Fruit fly (Drosophila melanogaster) whole organism, prepupa: ENCODE results near the gene CG12523.

Source experiments
- CG11294 ChIP-seq: fragments of 200-800 bp; sonication (Bioruptor generic); IDR thresholded peaks from 2 replicates; pipeline ENCODE4 v1.3.6; 2022; ENCODE audit warnings: missing biosample characterization, missing genetic modification characterization
- CG11762 ChIP-seq: fragments of 200-800 bp; sonication (Bioruptor generic); optimal IDR thresholded peaks from 3 replicates; lab custom pipeline; 2016; ENCODE audit warnings: missing biosample characterization, missing genetic modification characterization; ENCODE audit not compliant: insufficient read depth
- CG15336 ChIP-seq: fragments of 200-800 bp; sonication (Bioruptor generic); IDR thresholded peaks from 2 replicates; pipeline ENCODE4 v1.3.6; 2022; ENCODE audit warnings: missing biosample characterization, missing genetic modification characterization
- CG32006 ChIP-seq: fragments of 200-800 bp; sonication (Bioruptor generic); optimal IDR thresholded peaks from 3 replicates; lab custom pipeline; 2017; ENCODE audit warnings: missing biosample characterization, mild to moderate bottlenecking, missing genetic modification characterization
- CG34406 ChIP-seq: fragments of 200-800 bp; sonication (Bioruptor generic); optimal IDR thresholded peaks from 3 replicates; lab custom pipeline; 2016; ENCODE audit warnings: missing biosample characterization, missing genetic modification characterization
- CG3919 ChIP-seq: fragments of 200-800 bp; sonication (Bioruptor generic); optimal IDR thresholded peaks from 3 replicates; lab custom pipeline; 2016; ENCODE audit warnings: missing biosample characterization, missing genetic modification characterization
- CG4318 ChIP-seq: fragments of 200-800 bp; sonication (Bioruptor generic); optimal IDR thresholded peaks from 3 replicates; lab custom pipeline; 2017; ENCODE audit warnings: missing biosample characterization, mild to moderate bottlenecking, missing genetic modification characterization
- CG6163 ChIP-seq: fragments of 200-800 bp; sonication (Bioruptor generic); IDR thresholded peaks from 3 replicates; pipeline ENCODE4 v1.3.6; 2022; ENCODE audit warnings: missing biosample characterization, missing genetic modification characterization
- CG6854 ChIP-seq: fragments of 200-800 bp; sonication (Bioruptor generic); optimal IDR thresholded peaks from 2 replicates; lab custom pipeline; 2017; ENCODE audit warnings: missing biosample characterization, mild to moderate bottlenecking, missing genetic modification characterization
- CG8632 ChIP-seq: fragments of 200-800 bp; sonication (Bioruptor generic); optimal IDR thresholded peaks from 3 replicates; lab custom pipeline; 2016; ENCODE audit warnings: missing biosample characterization, missing genetic modification characterization
- CG9139 ChIP-seq: fragments of 200-800 bp; sonication (Bioruptor generic); optimal IDR thresholded peaks from 3 replicates; lab custom pipeline; 2017; ENCODE audit warnings: missing biosample characterization, mild to moderate bottlenecking, missing genetic modification characterization
- Eip75B ChIP-seq: fragments of 200-800 bp; sonication (Bioruptor generic); optimal IDR thresholded peaks from 3 replicates; lab custom pipeline; 2016; ENCODE audit warnings: missing biosample characterization, missing genetic modification characterization
- Eip78C ChIP-seq: fragments of 200-800 bp; sonication (Bioruptor generic); peaks from one replicate; lab custom pipeline; 2016; ENCODE audit warnings: missing biosample characterization, missing genetic modification characterization
- Eip93F ChIP-seq: fragments of 200-800 bp; sonication (Bioruptor generic); optimal IDR thresholded peaks from 2 replicates; lab custom pipeline; 2016; ENCODE audit warnings: missing biosample characterization, mild to moderate bottlenecking, missing genetic modification characterization
- Hr39 ChIP-seq: fragments of 200-800 bp; sonication (Bioruptor generic); optimal IDR thresholded peaks from 2 replicates; lab custom pipeline; 2016; ENCODE audit warnings: missing biosample characterization, missing genetic modification characterization
- Met ChIP-seq: fragments of 200-800 bp; sonication (Bioruptor generic); optimal IDR thresholded peaks from 3 replicates; lab custom pipeline; 2016; ENCODE audit warnings: missing biosample characterization, missing genetic modification characterization
- OdsH ChIP-seq: fragments of 200-800 bp; sonication (Bioruptor generic); optimal IDR thresholded peaks from 3 replicates; lab custom pipeline; 2016; ENCODE audit warnings: missing biosample characterization, missing genetic modification characterization
- Smox ChIP-seq: fragments of 200-800 bp; sonication (Bioruptor generic); optimal IDR thresholded peaks from 3 replicates; lab custom pipeline; 2016; ENCODE audit warnings: missing biosample characterization, missing genetic modification characterization
- Sox14 ChIP-seq: fragments of 200-800 bp; sonication (Bioruptor generic); optimal IDR thresholded peaks from 3 replicates; lab custom pipeline; 2016; ENCODE audit warnings: missing biosample characterization, missing genetic modification characterization
- Sox15 ChIP-seq: fragments of 200-800 bp; sonication (Bioruptor generic); optimal IDR thresholded peaks from 3 replicates; lab custom pipeline; 2016; ENCODE audit warnings: missing biosample characterization, missing genetic modification characterization
- achi ChIP-seq: fragments of 200-800 bp; sonication (Bioruptor generic); optimal IDR thresholded peaks from 3 replicates; lab custom pipeline; 2016; ENCODE audit warnings: missing biosample characterization, missing genetic modification characterization
- cyc ChIP-seq: fragments of 200-800 bp; sonication (Bioruptor generic); optimal IDR thresholded peaks from 3 replicates; lab custom pipeline; 2016; ENCODE audit warnings: missing biosample characterization, missing genetic modification characterization
- dsx ChIP-seq: fragments of 200-800 bp; optimal IDR thresholded peaks from 3 replicates; lab custom pipeline; 2019; ENCODE audit warnings: missing biosample characterization, mild to moderate bottlenecking, missing genetic modification characterization, moderate library complexity; ENCODE audit not compliant: poor library complexity, severe bottlenecking
- esn ChIP-seq: fragments of 200-800 bp; sonication (Bioruptor generic); optimal IDR thresholded peaks from 2 replicates; lab custom pipeline; 2016; ENCODE audit warnings: missing biosample characterization, mild to moderate bottlenecking, missing genetic modification characterization, moderate library complexity
- fd85E ChIP-seq: fragments of 200-800 bp; sonication (Bioruptor generic); optimal IDR thresholded peaks from 3 replicates; lab custom pipeline; 2016; ENCODE audit warnings: missing biosample characterization, missing genetic modification characterization
- fkh ChIP-seq: fragments of 200-800 bp; sonication (Bioruptor generic); optimal IDR thresholded peaks from 3 replicates; lab custom pipeline; 2017; ENCODE audit warnings: missing biosample characterization, mild to moderate bottlenecking, missing genetic modification characterization, moderate library complexity
- pdm3 ChIP-seq: fragments of 200-800 bp; sonication (Bioruptor generic); optimal IDR thresholded peaks from 3 replicates; lab custom pipeline; 2016; ENCODE audit warnings: missing biosample characterization, missing genetic modification characterization
- ss ChIP-seq, 2 experiments: fragments of 200-800 bp; sonication (Bioruptor generic); optimal IDR thresholded peaks; 2 replicates in 1 of 2; 3 replicates in 1 of 2; lab custom pipeline; 2017 to 2018; ENCODE audit warnings: mild to moderate bottlenecking in 2 of 2, missing biosample characterization in 2 of 2, missing genetic modification characterization in 2 of 2, moderate library complexity in 1 of 2
- svp ChIP-seq: fragments of 200-800 bp; sonication (Bioruptor generic); peaks from one replicate; lab custom pipeline; 2016; ENCODE audit warnings: missing biosample characterization, missing genetic modification characterization
- topi ChIP-seq: fragments of 200-800 bp; sonication (Bioruptor generic); optimal IDR thresholded peaks from 3 replicates; lab custom pipeline; 2016; ENCODE audit warnings: missing biosample characterization, missing genetic modification characterization
- vri ChIP-seq: fragments of 200-800 bp; sonication (Bioruptor generic); optimal IDR thresholded peaks from 3 replicates; lab custom pipeline; 2016; ENCODE audit warnings: missing biosample characterization, mild to moderate bottlenecking, missing genetic modification characterization

Gene CG12523

dm6 chr3L:10767181-10768095 lies 33.6 kb upstream of the CG12523 start (continued):
- TF ChIP-seq CG11294 (no peak), dsx (GFP tag; lab: Kevin White, UChicago) (peak; percentile 44), cyc (GFP tag; lab: Kevin White, UChicago) (no peak), Eip75B (GFP tag; lab: Kevin White, UChicago) (no peak), topi (GFP tag; lab: Kevin White, UChicago) (no peak), Smox (GFP tag; lab: Kevin White, UChicago) (no peak), fd85E (no peak), CG15336 (GFP tag; lab: Robert Waterston, UW) (peak; percentile 83), Sox14 (GFP tag; lab: Kevin White, UChicago) (no peak), ss (GFP tag; optimal IDR thresholded peaks at IDR 0.05; lab: Kevin White, UChicago) (peak; percentile 1 to 22)

DNA sequence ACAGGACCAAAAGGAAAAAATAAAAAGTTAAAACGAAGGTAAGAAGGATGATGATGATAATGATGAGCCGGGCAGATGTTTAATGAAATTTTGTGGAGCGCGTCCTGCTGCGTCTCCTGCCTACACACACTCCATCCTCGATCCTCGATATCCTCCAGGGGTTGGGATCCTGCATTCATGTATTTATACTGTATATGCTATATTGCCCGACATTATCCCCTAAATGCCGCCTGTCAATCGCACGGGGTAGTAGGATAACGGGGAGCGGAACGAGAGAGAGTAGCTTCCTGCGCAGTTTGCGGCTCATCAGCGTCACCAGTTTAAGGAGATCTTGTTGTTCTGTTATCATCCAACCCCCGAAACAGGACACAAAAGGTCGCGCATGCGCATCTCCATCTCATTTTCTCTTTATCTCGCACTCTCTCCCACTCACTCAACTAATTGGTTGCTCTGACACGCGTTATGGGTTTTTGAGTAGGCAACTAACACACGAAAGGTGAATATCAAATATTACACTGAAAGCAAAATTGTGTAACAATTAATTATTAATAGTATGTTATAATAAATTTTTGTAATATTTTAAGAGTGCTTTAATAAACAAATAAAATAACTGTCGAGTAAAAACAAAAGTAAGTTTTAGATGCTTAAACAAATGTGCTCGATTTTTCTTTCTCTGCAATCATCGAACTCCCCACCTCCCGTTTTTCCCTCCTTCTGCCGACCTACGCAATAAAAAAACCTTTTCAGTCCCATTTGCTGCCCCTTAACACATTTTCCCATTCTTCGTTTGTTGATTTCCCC lies 31.6 kb upstream of the CG12523 start:
- peak; percentile 58 for TF ChIP-seq Eip78C (GFP tag; lab: Kevin White, UChicago)
- peak; percentile 27; the same call in 1 of the 2 replicates for TF ChIP-seq CG15336 (GFP tag; lab: Robert Waterston, UW)
- TF ChIP-seq fd85E, result no peak
- peak; percentile 16 for TF ChIP-seq CG8632
- TF ChIP-seq CG11762 (GFP tag; lab: Kevin White, UChicago), result no peak
- peak; percentile 51 for TF ChIP-seq svp (GFP tag; lab: Kevin White, UChicago)
- peak; percentile 10 for TF ChIP-seq achi (GFP tag; lab: Kevin White, UChicago)
- peak; percentile 19 for TF ChIP-seq fkh
- peak; percentile 10 for TF ChIP-seq Met (GFP tag; lab: Kevin White, UChicago)
- peak; percentile 2 for TF ChIP-seq esn (GFP tag; lab: Kevin White, UChicago)
- peak; percentile 12 for TF ChIP-seq CG32006 (GFP tag; lab: Kevin White, UChicago)
- no peak for TF ChIP-seq Sox14 (GFP tag; lab: Kevin White, UChicago)
- TF ChIP-seq CG3919 (GFP tag; lab: Kevin White, UChicago), result peak; percentile 9
- peak; percentile 51; the same call in 1 of the 3 replicates for TF ChIP-seq CG6163 (GFP tag; lab: Robert Waterston, UW)
- no peak for TF ChIP-seq Eip93F (GFP tag; lab: Kevin White, UChicago)
- TF ChIP-seq CG34406 (GFP tag; lab: Kevin White, UChicago), result no peak
- no peak for TF ChIP-seq Hr39 (GFP tag; lab: Kevin White, UChicago)
- TF ChIP-seq OdsH (GFP tag; lab: Kevin White, UChicago), result peak; percentile 28
- no peak for TF ChIP-seq pdm3 (GFP tag; lab: Kevin White, UChicago)
- TF ChIP-seq Sox15 (GFP tag; lab: Kevin White, UChicago), result no peak
- TF ChIP-seq CG9139 (GFP tag; lab: Kevin White, UChicago), result no peak
- TF ChIP-seq CG4318, result no peak

- TF ChIP-seq CG6854 (GFP tag; lab: Kevin White, UChicago) (peak; percentile 35), vri (GFP tag; lab: Kevin White, UChicago) (no peak), cyc (GFP tag; lab: Kevin White, UChicago) (no peak)
Measured at dm6 chr3L:10771616-10772203, 29.3 kb upstream of the CG12523 start, which contains the start of gene CG43245. TSS of gene CG43245 (plus strand) at chr3L:10771925.
